Fruit fly (Drosophila melanogaster) S2 (cell line): ENCODE results near the gene Rab8.

Experiments used
- CG8478 ChIP-seq: fragments of >200 bp; optimal IDR thresholded peaks from 2 replicates; lab custom pipeline; 2018
- CTCF ChIP-seq, 2 experiments: fragments of >200 bp; optimal IDR thresholded peaks; 2 replicates each; lab custom pipeline; 2018

dm6 chr3L:19904411-19905135 lies 33.7 kb upstream of the Rab8 start:
- TF ChIP-seq CG8478 (lab: Kevin White, UChicago) = no peak
- TF ChIP-seq CTCF (optimal IDR thresholded peaks at IDR 0.05; lab: Kevin White, UChicago) = no peak
